Fruit fly (Drosophila melanogaster) whole organism, adult: ENCODE measurements around the gene CG45067.
A peak's percentile ranks its signal among the peaks of the same experiment; 100 is the strongest.

Experiments used
- CG11617 ChIP-seq: fragments of 200-800 bp; sonication (Bioruptor generic); optimal IDR thresholded peaks from 2 replicates; lab custom pipeline; 2017; ENCODE audit warnings: mild to moderate bottlenecking, missing biosample characterization, missing genetic modification reagents, missing genetic modification characterization
- CG12768 ChIP-seq: fragments of 200-800 bp; sonication (Bioruptor generic); optimal IDR thresholded peaks from 2 replicates; lab custom pipeline; 2017; ENCODE audit warnings: missing biosample characterization, missing genetic modification characterization, mild to moderate bottlenecking, moderate library complexity, missing genetic modification reagents
- CG14711 ChIP-seq: fragments of 200-800 bp; sonication (Bioruptor generic); optimal IDR thresholded peaks from 2 replicates; lab custom pipeline; 2018; ENCODE audit warnings: missing biosample characterization, mild to moderate bottlenecking, missing genetic modification characterization, moderate library complexity
- CG1620 ChIP-seq: fragments of 200-800 bp; sonication (Bioruptor generic); optimal IDR thresholded peaks from 2 replicates; lab custom pipeline; 2016; ENCODE audit warnings: missing biosample characterization, missing genetic modification characterization
- CG33017 ChIP-seq: fragments of 200-800 bp; sonication (Bioruptor generic); optimal IDR thresholded peaks from 2 replicates; lab custom pipeline; 2018; ENCODE audit warnings: missing biosample characterization, mild to moderate bottlenecking, missing genetic modification characterization, moderate library complexity
- CG5204 ChIP-seq: fragments of 200-800 bp; sonication (Bioruptor generic); optimal IDR thresholded peaks from 2 replicates; lab custom pipeline; 2016; ENCODE audit warnings: missing biosample characterization, missing genetic modification characterization
- CG7045 ChIP-seq: fragments of 200-800 bp; sonication (Bioruptor generic); optimal IDR thresholded peaks from 2 replicates; lab custom pipeline; 2017; ENCODE audit warnings: missing biosample characterization, mild to moderate bottlenecking, missing genetic modification characterization
- CG7101 ChIP-seq: fragments of 200-800 bp; sonication (Bioruptor generic); optimal IDR thresholded peaks from 2 replicates; lab custom pipeline; 2018; ENCODE audit warnings: missing biosample characterization, mild to moderate bottlenecking, missing genetic modification characterization, moderate library complexity
- Clk ChIP-seq: fragments of 200-800 bp; sonication (Bioruptor generic); optimal IDR thresholded peaks from 2 replicates; lab custom pipeline; 2017; ENCODE audit warnings: missing biosample characterization, missing genetic modification characterization
- Crg-1 ChIP-seq: fragments of 200-800 bp; sonication (Bioruptor generic); optimal IDR thresholded peaks from 2 replicates; lab custom pipeline; 2016; ENCODE audit warnings: missing biosample characterization, missing genetic modification characterization
- Hr96 ChIP-seq: fragments of 200-800 bp; sonication (Bioruptor generic); optimal IDR thresholded peaks from 2 replicates; lab custom pipeline; 2016; ENCODE audit warnings: missing biosample characterization, missing genetic modification characterization
- Mnt ChIP-seq: fragments of 200-800 bp; sonication (Bioruptor generic); optimal IDR thresholded peaks from 2 replicates; lab custom pipeline; 2016; ENCODE audit warnings: missing biosample characterization, mild to moderate bottlenecking, missing genetic modification characterization
- bab1 ChIP-seq: fragments of 200-800 bp; sonication (Bioruptor generic); optimal IDR thresholded peaks from 3 replicates; lab custom pipeline; 2019; ENCODE audit warnings: missing biosample characterization, mild to moderate bottlenecking, missing genetic modification characterization, moderate library complexity
- cic ChIP-seq: fragments of 200-800 bp; sonication (Bioruptor generic); optimal IDR thresholded peaks from 2 replicates; lab custom pipeline; 2017; ENCODE audit warnings: missing biosample characterization, mild to moderate bottlenecking, missing genetic modification characterization, moderate library complexity
- cnc ChIP-seq, 2 experiments: fragments of >200 bp; optimal IDR thresholded peaks; 2 replicates each; lab custom pipeline; 2017
- kay ChIP-seq: fragments of 200-800 bp; sonication (Bioruptor generic); peaks from one replicate; lab custom pipeline; 2016; ENCODE audit warnings: missing biosample characterization, missing genetic modification characterization, borderline replicate concordance
- ovo ChIP-seq: fragments of 200-800 bp; sonication (Bioruptor generic); optimal IDR thresholded peaks from 2 replicates; lab custom pipeline; 2016; ENCODE audit warnings: missing biosample characterization, missing genetic modification characterization
- pad ChIP-seq: fragments of 200-800 bp; sonication (Bioruptor generic); optimal IDR thresholded peaks from 3 replicates; lab custom pipeline; 2017; ENCODE audit warnings: missing biosample characterization, missing genetic modification characterization, mild to moderate bottlenecking, moderate library complexity, missing genetic modification reagents
- tj ChIP-seq: fragments of 200-800 bp; sonication (Bioruptor generic); optimal IDR thresholded peaks from 3 replicates; lab custom pipeline; 2017; ENCODE audit warnings: missing biosample characterization, mild to moderate bottlenecking, missing genetic modification characterization, moderate library complexity
- toe ChIP-seq: fragments of 200-800 bp; sonication (Bioruptor generic); optimal IDR thresholded peaks from 2 replicates; lab custom pipeline; 2016; ENCODE audit warnings: missing biosample characterization, missing genetic modification characterization

CG45067 gene

DNA sequence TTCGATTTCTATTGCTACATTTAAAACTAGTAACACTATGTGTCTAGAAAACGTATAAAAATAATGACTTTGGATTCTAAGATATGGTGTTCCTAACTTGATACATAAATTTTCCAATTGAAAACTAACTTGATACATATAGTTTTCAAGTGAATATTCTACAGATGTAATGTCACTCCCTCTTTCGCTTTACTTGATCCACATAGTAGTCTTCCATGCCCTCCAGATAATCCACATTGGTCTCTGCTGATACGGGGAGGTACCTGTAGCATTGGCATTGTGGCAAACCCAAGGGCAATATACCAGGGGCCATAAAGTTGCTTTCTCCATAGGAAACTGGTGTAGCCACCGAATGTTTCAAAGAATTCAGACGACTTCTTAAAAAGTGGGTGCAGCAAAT lies 3.1 kb downstream of the CG45067 start, which contains the start of gene CG45066:
Gene CG45066, minus strand, starts transcription at position 101 of the 400 bp plus-strand sequence.
- no peak for TF ChIP-seq CG5204 (GFP tag; lab: Kevin White, UChicago)
- TF ChIP-seq CG11617 = no peak
- no peak for TF ChIP-seq Clk (GFP tag; lab: Kevin White, UChicago)
- TF ChIP-seq CG33017 (tag; lab: Kevin White, UChicago) = no peak
- no peak for TF ChIP-seq CG7045 (GFP tag; lab: Kevin White, UChicago)
- no peak for TF ChIP-seq CG12768 (GFP tag; lab: Kevin White, UChicago)
- no peak for TF ChIP-seq pad (GFP tag; lab: Kevin White, UChicago)
- no peak for TF ChIP-seq toe (GFP tag; lab: Kevin White, UChicago)
- no peak for TF ChIP-seq Hr96 (GFP tag; lab: Kevin White, UChicago)
- TF ChIP-seq cic = no peak
- no peak for TF ChIP-seq Mnt (GFP tag; lab: Kevin White, UChicago)
- no peak for TF ChIP-seq kay (GFP tag; lab: Kevin White, UChicago)
- no peak for TF ChIP-seq CG7101
- no peak for TF ChIP-seq tj
- TF ChIP-seq cnc (optimal IDR thresholded peaks at IDR 0.05; lab: Kevin White, UChicago) = no peak

DNA sequence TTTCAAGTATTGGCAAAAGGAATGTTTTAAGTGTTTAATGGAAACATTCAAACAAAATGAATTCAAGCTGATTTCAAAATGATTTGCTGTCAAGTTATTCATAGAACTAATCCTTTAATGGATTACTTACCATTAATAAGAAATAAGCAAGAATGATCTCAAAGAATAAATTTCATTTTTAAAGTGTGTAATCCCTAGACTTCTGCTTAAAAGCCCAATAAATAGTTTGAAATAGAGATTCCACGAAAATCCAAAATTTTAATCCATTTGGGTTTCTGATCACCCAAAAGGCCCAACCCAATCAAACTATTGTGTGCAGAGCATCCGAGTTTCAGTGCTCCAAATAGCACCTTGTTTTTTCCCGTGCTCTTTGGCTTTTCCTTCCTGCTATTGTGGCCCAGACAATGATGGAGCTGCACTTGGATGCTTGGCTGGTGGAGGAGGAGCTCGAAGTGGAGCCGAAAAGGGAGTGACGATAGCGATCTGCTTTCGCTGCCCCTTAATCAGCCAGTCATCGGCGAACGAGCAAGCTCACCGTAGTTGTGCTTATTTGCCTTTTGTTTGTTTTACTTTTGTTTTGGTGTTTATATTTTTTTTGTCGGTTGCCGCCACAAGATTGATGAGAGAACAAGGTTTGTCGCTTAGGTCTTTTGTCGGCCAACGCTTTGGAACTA lies 4.7 kb downstream of the CG45067 start:
- TF ChIP-seq pad (GFP tag; lab: Kevin White, UChicago) (no peak), kay (GFP tag; lab: Kevin White, UChicago) (no peak), CG33017 (tag; lab: Kevin White, UChicago) (no peak), tj (no peak), toe (GFP tag; lab: Kevin White, UChicago) (no peak), CG12768 (GFP tag; lab: Kevin White, UChicago) (no peak), Mnt (GFP tag; lab: Kevin White, UChicago) (no peak), Hr96 (GFP tag; lab: Kevin White, UChicago) (no peak), cic (no peak)

DNA sequence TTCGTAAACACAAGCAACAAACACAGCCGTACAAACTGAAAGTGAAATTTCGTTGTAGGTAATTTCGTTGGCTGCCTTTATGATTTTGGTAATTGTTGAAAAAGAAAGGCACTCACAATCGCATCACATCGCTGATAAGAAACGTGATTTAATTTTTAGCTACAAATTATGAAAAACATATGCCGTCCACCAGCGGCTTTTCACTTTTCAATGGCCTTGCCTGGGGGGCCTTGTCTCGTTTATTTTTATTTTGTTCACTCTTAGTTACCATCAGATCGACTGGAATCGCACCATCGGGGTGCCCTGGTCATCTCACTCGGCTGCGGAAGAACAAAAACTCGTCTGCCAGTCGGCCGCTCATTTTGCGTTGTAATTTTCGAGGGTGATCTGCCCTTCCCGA lies 5.3 kb downstream of the CG45067 start:
- no peak for TF ChIP-seq Crg-1 (GFP tag; lab: Kevin White, UChicago)
- TF ChIP-seq pad (GFP tag; lab: Kevin White, UChicago) = no peak
- TF ChIP-seq CG7101 = no peak
- no peak for TF ChIP-seq toe (GFP tag; lab: Kevin White, UChicago)
- no peak for TF ChIP-seq cnc (optimal IDR thresholded peaks at IDR 0.05; lab: Kevin White, UChicago)
- no peak for TF ChIP-seq CG1620 (GFP tag; lab: Kevin White, UChicago)
- no peak for TF ChIP-seq tj
- TF ChIP-seq CG7045 (GFP tag; lab: Kevin White, UChicago) = no peak
- TF ChIP-seq Clk (GFP tag; lab: Kevin White, UChicago) = no peak
- TF ChIP-seq CG5204 (GFP tag; lab: Kevin White, UChicago) = no peak
- no peak for TF ChIP-seq CG11617

DNA sequence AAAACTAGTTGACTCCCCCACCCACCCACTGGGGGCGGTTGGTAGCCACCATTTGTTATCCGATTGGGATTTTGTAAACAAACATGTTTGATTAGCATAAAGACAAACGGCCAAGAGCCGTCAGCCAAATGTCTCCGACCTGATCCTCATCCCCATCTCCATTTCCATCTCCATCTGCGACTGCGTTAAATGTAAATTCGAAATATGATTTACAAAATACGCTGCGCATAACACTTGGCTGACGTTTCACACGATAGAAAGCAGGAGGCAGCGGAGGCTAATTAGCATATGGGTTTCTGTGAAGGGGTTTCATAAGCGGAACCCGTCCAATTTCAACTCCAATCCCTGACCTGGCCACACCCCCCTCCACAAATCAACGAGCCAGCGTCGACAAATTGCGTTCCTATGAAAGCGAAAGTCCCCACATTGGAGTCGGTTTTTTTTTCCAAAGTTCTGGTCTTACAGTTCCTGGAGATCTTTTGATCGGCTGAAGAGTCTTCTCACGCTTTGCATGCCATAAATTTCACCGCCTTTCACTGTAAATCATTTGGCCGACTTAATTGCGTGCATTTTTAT lies 6.1 kb downstream of the CG45067 start:
- TF ChIP-seq CG12768 (GFP tag; lab: Kevin White, UChicago) = no peak

DNA sequence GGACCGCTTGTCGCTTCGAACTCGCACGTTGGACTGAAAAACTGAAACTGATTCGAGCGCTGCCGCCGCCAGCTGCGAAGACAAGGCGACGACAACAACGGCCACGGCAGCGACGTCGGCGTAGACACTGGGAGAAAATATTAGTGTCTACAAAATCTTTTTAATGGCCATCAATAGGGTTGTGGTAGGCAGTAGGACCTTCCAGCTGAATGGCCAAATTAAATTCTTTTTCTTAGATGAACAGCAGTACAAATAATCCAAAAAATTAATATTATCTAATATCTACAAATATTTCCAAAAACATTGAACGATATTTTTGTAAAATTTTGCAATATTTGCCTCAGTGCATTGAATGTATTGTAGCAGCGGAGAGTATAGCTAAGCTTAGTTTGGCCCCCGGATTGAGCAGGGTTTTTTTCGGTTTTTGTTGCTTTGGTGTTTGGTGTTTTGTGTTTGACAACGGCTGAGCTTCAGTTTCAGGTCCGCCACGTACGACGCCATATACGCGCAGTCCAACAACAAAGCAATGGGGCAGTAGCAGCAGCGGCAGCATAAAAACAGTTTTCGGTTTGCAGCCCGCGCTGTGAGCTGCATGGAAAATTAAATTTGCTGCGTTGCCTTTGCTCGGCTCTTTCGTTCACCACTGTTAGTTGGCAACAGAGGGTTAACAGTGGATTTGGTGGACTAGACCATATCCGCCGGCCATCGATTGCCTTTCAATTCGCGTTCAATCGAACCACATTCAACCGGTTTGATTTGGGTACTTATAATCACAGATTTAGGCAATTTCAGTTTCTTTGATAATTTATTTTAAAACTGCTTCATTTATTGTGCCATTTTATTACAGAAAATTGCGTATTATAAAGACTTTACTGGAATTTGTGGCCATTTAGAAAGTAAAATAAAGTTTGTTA lies 7.1 kb downstream of the CG45067 start, which contains the start of gene Cht7:
Gene Cht7, minus strand, starts transcription at position 51 of the 914 bp plus-strand sequence.
- TF ChIP-seq Hr96 (GFP tag; lab: Kevin White, UChicago) = no peak
- TF ChIP-seq ovo (GFP tag; lab: Kevin White, UChicago) = no peak
- peak; percentile 43 for TF ChIP-seq CG5204 (GFP tag; lab: Kevin White, UChicago)
- TF ChIP-seq CG33017 (tag; lab: Kevin White, UChicago) = no peak
- TF ChIP-seq CG14711 (tag; lab: Kevin White, UChicago) = no peak

DNA sequence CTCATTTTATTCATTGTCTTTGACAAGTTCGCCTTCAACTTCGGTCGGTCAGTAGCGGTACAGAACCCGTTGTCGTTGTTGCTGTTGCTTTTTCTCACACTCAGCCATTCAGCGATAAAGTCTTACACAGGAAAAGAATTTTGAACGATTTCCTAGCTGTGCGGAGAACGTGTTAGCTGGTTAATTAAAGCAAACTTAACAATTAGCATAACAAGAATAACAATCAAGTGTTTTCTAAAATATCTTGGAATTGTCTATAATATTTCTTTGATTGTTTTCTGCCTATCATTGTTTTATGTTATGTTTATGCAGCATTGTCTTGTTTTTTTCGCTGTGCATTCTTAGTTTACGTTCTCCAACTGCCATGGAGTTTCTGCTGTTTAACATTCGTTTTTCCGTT lies 8.1 kb downstream of the CG45067 start:
- no peak for TF ChIP-seq CG5204 (GFP tag; lab: Kevin White, UChicago)
- no peak for TF ChIP-seq Mnt (GFP tag; lab: Kevin White, UChicago)
- TF ChIP-seq CG7101 = no peak
- no peak for TF ChIP-seq CG12768 (GFP tag; lab: Kevin White, UChicago)

DNA sequence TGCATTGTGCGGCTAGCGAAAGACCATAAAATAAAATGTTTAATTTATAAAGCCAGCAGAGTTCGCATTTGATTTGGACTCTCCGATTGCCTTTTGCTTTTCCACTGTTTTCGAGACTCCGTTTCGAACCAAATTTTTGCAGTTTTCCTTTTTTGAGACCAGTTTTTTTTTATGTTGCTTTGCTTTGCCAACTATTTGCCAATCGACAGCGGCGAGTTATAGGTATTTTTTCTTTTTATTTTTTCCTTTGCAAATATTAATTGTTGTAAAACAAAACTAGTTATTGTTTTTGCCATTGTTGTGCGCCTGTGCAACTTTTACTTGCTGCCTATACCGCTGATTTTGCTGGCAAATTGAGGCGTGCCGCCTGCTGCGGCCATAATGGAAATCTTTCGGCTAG lies 8.7 kb downstream of the CG45067 start:
- no peak for TF ChIP-seq CG7045 (GFP tag; lab: Kevin White, UChicago)
- no peak for TF ChIP-seq Crg-1 (GFP tag; lab: Kevin White, UChicago)
- TF ChIP-seq CG7101 = no peak
- no peak for TF ChIP-seq bab1 (GFP tag; lab: Kevin White, UChicago)
- TF ChIP-seq cnc (optimal IDR thresholded peaks at IDR 0.05; lab: Kevin White, UChicago) = no peak
- TF ChIP-seq CG12768 (GFP tag; lab: Kevin White, UChicago) = no peak
- no peak for TF ChIP-seq ovo (GFP tag; lab: Kevin White, UChicago)
- no peak for TF ChIP-seq kay (GFP tag; lab: Kevin White, UChicago)
- no peak for TF ChIP-seq cic
- TF ChIP-seq CG1620 (GFP tag; lab: Kevin White, UChicago) = no peak
- no peak for TF ChIP-seq pad (GFP tag; lab: Kevin White, UChicago)
- no peak for TF ChIP-seq Mnt (GFP tag; lab: Kevin White, UChicago)
- TF ChIP-seq tj = no peak
- no peak for TF ChIP-seq CG14711 (tag; lab: Kevin White, UChicago)
- TF ChIP-seq Clk (GFP tag; lab: Kevin White, UChicago) = no peak
- TF ChIP-seq CG33017 (tag; lab: Kevin White, UChicago) = no peak
- no peak for TF ChIP-seq toe (GFP tag; lab: Kevin White, UChicago)
- TF ChIP-seq CG5204 (GFP tag; lab: Kevin White, UChicago) = no peak
